Fruit fly (Drosophila melanogaster) whole organism: ENCODE measurements around the gene dmrt11E.

Experiments
- CG8478 ChIP-seq: fragments of >200 bp; optimal IDR thresholded peaks from 2 replicates; lab custom pipeline; 2018; ENCODE audit warnings: inconsistent platforms
- Dll ChIP-seq: fragments of >200 bp; optimal IDR thresholded peaks from 2 replicates; lab custom pipeline; 2017
- EcR ChIP-seq, 2 experiments: fragments of >200 bp; optimal IDR thresholded peaks; 2 replicates each; lab custom pipeline; 2017; ENCODE audit warnings: missing biosample characterization in 2 of 2, missing genetic modification characterization in 2 of 2, missing genetic modification reagents in 2 of 2
- pan ChIP-seq: fragments of >200 bp; optimal IDR thresholded peaks from 2 replicates; lab custom pipeline; 2017
- psq ChIP-seq: fragments of >200 bp; optimal IDR thresholded peaks from 2 replicates; lab custom pipeline; 2017
- usp ChIP-seq: fragments of >200 bp; optimal IDR thresholded peaks from 2 replicates; lab custom pipeline; 2017; ENCODE audit warnings: missing biosample characterization, missing genetic modification characterization, mixed read lengths

The dmrt11E gene

dm6 chrX:13373239-13374153, 5.5 kb downstream of the dmrt11E start:
- TF ChIP-seq pan (lab: Kevin White, UChicago) (no peak), usp (GFP tag; lab: Kevin White, UChicago) (no peak), psq (lab: Kevin White, UChicago) (no peak), CG8478 (no peak), EcR (GFP tag; optimal IDR thresholded peaks at IDR 0.05; lab: Kevin White, UChicago) (no peak), Dll (lab: Kevin White, UChicago) (no peak)

dm6 chrX:13374154-13374536, 6.2 kb downstream of the dmrt11E start:
- TF ChIP-seq psq (lab: Kevin White, UChicago) (no peak), usp (GFP tag; lab: Kevin White, UChicago) (no peak), EcR (GFP tag; optimal IDR thresholded peaks at IDR 0.05; lab: Kevin White, UChicago) (no peak), CG8478 (no peak), Dll (lab: Kevin White, UChicago) (no peak), pan (lab: Kevin White, UChicago) (no peak)

dm6 chrX:13374979-13375378, 7.0 kb downstream of the dmrt11E start:
- TF ChIP-seq EcR (GFP tag; optimal IDR thresholded peaks at IDR 0.05; lab: Kevin White, UChicago): no peak
- no peak for TF ChIP-seq Dll (lab: Kevin White, UChicago)
- no peak for TF ChIP-seq usp (GFP tag; lab: Kevin White, UChicago)
- TF ChIP-seq psq (lab: Kevin White, UChicago): no peak
- TF ChIP-seq CG8478: no peak
- no peak for TF ChIP-seq pan (lab: Kevin White, UChicago)

DNA sequence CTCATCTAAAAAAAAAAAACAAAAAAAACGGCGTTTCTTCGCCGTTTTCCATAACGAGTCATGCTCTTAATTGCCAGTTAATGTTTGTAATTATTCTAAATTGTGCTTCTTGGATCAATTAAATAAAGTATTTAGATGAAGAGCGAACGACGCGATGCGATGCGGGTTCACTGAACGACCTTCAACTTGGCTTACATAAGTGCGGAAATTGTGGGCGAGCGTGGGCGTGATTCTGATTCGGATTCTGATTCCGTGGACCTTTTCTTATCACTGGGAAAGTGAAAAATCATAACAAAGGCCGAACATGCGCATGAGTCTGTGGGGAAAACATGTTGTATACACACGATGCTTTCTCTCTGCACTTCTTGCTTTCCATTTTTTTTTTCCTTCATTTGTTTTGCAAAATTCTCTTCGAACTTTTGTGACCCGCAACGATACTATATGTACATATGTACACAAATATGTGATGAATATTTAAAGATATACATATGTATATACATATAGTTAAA, 7.6 kb downstream of the dmrt11E start:
- TF ChIP-seq EcR (GFP tag; optimal IDR thresholded peaks at IDR 0.05; lab: Kevin White, UChicago) (no peak), usp (GFP tag; lab: Kevin White, UChicago) (no peak), CG8478 (no peak), Dll (lab: Kevin White, UChicago) (no peak), psq (lab: Kevin White, UChicago) (no peak), pan (lab: Kevin White, UChicago) (no peak)

DNA sequence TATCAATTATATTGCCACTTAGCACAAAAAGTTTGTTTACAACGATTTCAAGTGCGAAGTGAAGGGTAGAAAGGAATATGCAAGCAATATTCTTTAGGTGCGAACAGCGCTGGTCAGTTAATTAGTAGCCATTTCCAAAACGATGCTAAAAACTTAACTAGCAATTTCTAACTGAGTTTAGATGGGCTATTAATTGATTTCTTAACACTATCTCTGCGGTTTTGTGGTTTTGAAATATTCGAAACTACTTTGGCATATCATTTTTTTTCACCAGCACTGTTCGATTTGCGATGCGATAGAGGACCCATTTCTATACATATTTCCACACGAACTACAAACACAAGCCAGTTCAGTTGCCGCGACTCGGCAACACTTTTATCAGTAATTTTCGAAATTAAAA, 8.5 kb downstream of the dmrt11E start:
- TF ChIP-seq Dll (lab: Kevin White, UChicago): no peak
- TF ChIP-seq CG8478: no peak
- TF ChIP-seq psq (lab: Kevin White, UChicago): no peak

DNA sequence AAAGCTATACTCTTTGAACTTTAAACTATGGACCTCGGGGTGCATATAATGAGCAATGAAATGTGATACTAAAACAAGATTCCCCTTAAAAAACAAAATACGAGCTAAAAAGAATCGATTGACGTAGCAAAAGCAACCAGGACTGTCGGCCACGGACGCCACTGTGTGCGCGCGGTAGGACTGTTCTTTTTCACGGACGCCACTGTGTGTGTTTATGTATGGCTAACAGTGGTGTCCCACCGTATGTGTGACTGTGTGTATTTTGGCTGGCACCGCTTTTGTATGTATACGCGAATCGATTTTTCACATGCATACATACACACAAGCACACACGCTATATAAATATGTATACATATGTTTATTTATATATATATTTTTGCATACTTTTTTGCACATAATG, 15.8 kb downstream of the dmrt11E start:
- TF ChIP-seq psq (lab: Kevin White, UChicago): no peak
- TF ChIP-seq Dll (lab: Kevin White, UChicago): no peak
- no peak for TF ChIP-seq CG8478
- no peak for TF ChIP-seq EcR (GFP tag; optimal IDR thresholded peaks at IDR 0.05; lab: Kevin White, UChicago)
- no peak for TF ChIP-seq usp (GFP tag; lab: Kevin White, UChicago)
- TF ChIP-seq pan (lab: Kevin White, UChicago): no peak

dm6 chrX:13384177-13384576, 16.2 kb downstream of the dmrt11E start:
- TF ChIP-seq psq (lab: Kevin White, UChicago) (no peak), CG8478 (no peak), EcR (GFP tag; optimal IDR thresholded peaks at IDR 0.05; lab: Kevin White, UChicago) (no peak), pan (lab: Kevin White, UChicago) (no peak), usp (GFP tag; lab: Kevin White, UChicago) (no peak), Dll (lab: Kevin White, UChicago) (no peak)

DNA sequence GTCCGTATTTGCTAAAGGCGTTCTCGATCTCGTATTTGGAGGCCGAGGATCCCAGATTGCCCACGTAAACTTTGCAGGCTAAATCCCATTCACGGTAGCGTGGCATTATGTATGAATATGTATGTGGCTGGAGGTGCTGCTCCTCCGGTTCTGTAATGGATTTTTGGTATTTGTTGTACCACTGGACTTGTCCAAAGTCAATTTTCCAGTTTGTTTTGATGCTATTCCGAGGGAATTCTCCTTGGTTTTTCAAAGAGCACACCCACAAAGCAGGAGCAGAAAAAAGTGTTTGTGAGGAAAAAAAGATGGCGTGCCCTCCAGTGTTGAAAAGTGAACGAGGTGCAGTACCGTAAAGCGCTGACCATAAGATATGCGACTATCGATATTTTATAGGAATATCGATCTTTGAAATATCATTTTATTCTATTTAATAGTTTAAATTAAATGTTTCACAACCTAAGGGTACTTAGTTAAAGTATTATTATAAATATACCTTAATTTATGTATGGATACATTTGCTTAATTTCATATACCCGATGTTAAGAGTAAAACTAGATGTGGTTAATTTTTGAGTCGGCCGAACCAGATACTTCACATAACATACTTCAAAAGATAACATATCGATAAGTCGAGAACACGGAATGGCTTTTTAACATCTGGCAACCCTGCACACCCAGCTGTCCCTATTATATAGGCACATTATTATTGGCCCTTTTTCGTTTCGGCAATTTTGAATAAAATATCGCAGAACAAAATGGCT, 16.8 kb downstream of the dmrt11E start, which contains the start of the genes Rbp1-like and Tim9a:
TSS of gene Rbp1-like (minus strand) at position 295 of the 760 bp plus-strand sequence.
TSS of gene Tim9a (plus strand) at position 628 of the 760 bp plus-strand sequence.
- no peak for TF ChIP-seq Dll (lab: Kevin White, UChicago)
- TF ChIP-seq CG8478: no peak
- TF ChIP-seq usp (GFP tag; lab: Kevin White, UChicago): no peak
- no peak for TF ChIP-seq psq (lab: Kevin White, UChicago)
- no peak for TF ChIP-seq EcR (GFP tag; optimal IDR thresholded peaks at IDR 0.05; lab: Kevin White, UChicago)
- TF ChIP-seq pan (lab: Kevin White, UChicago): no peak

DNA sequence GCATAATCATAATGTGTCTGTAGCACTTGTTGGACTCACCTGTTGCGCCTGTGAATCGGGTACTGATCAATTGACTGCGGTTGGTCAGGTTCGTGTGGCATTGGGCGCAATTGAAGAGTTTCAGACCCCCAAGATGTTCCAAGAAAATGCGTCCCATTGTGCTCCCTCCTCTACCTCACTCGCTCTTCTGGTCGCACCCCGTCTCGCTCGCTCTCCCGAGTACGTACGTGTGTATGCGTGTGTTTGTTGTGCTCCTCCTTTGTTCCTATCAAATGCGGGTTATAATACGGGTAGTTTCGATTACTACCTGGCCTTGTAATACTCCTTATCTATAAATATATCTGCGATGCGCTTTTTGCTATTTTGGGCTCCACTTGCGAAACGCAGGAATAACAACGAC, 18.8 kb downstream of the dmrt11E start:
- TF ChIP-seq CG8478: no peak
- no peak for TF ChIP-seq pan (lab: Kevin White, UChicago)
- no peak for TF ChIP-seq usp (GFP tag; lab: Kevin White, UChicago)
- TF ChIP-seq EcR (GFP tag; optimal IDR thresholded peaks at IDR 0.05; lab: Kevin White, UChicago): no peak
- no peak for TF ChIP-seq Dll (lab: Kevin White, UChicago)
- TF ChIP-seq psq (lab: Kevin White, UChicago): no peak

- TF ChIP-seq Dll (lab: Kevin White, UChicago): no peak
- TF ChIP-seq usp (GFP tag; lab: Kevin White, UChicago): no peak
- no peak for TF ChIP-seq pan (lab: Kevin White, UChicago)
- TF ChIP-seq CG8478: no peak
These were observed 19.4 kb downstream of the dmrt11E start, which contains the start of the genes Ype and CG1662 for dm6 chrX:13387373-13387850. Ype (minus strand) TSS chrX:13387417. CG1662 (plus strand) TSS chrX:13387563.
